Fruit fly (Drosophila melanogaster): Measurements from ENCODE around the gene Ama.

Gene Ama

dm6 chr3R:6760755-6761647 is 1.4 kb upstream of the Ama start:
- TF ChIP-seq OdsH (GFP tag; optimal IDR thresholded peaks at IDR 0.05) (peak; percentile 53), woc (GFP tag; optimal IDR thresholded peaks at IDR 0.05) (peak; percentile 62), Rel (GFP tag; optimal IDR thresholded peaks at IDR 0.05) (no peak), Rel (tag; optimal IDR thresholded peaks at IDR 0.05) (no peak), Sp1 (GFP tag; optimal IDR thresholded peaks at IDR 0.05) (peak; percentile 40), CrebA (GFP tag; optimal IDR thresholded peaks at IDR 0.05; ENCODE audit: borderline replicate concordance) (no peak), foxo (GFP tag; optimal IDR thresholded peaks at IDR 0.05) (peak in 1 of 2 experiments; percentile 42), usp (GFP tag; optimal IDR thresholded peaks at IDR 0.05) (no peak), rgr (GFP tag; optimal IDR thresholded peaks at IDR 0.05) (peak; percentile 38), psq (GFP tag; optimal IDR thresholded peaks at IDR 0.05) (peak; percentile 62), h (GFP tag; optimal IDR thresholded peaks at IDR 0.05) (peak; percentile 65), br (GFP tag; optimal IDR thresholded peaks at IDR 0.05) (peak; percentile 30), ey (GFP tag; optimal IDR thresholded peaks at IDR 0.05) (peak; percentile 53), tai (GFP tag; optimal IDR thresholded peaks at IDR 0.05) (peak; percentile 8), fru (GFP tag; optimal IDR thresholded peaks at IDR 0.05) (peak; percentile 57), HLH106 (tag; optimal IDR thresholded peaks at IDR 0.05) (peak; percentile 53), Abd-B (GFP tag; optimal IDR thresholded peaks at IDR 0.05) (no peak)

- TF ChIP-seq lola (GFP tag; optimal IDR thresholded peaks at IDR 0.05) (no peak), h (GFP tag; optimal IDR thresholded peaks at IDR 0.05) (peak; percentile 62), Hr83 (GFP tag; optimal IDR thresholded peaks at IDR 0.05; ENCODE audit: poor library complexity, severe bottlenecking) (no peak), sage (GFP tag; optimal IDR thresholded peaks at IDR 0.05) (no peak), CG9705 (GFP tag; optimal IDR thresholded peaks at IDR 0.05) (peak; percentile 60), jim (GFP tag; optimal IDR thresholded peaks at IDR 0.05) (no peak), tai (GFP tag; optimal IDR thresholded peaks at IDR 0.05) (no peak), ey (GFP tag; optimal IDR thresholded peaks at IDR 0.05) (peak; percentile 60), Abd-B (GFP tag; optimal IDR thresholded peaks at IDR 0.05) (no peak), Dfd (GFP tag; optimal IDR thresholded peaks at IDR 0.05) (no peak), Hnf4 (GFP tag; optimal IDR thresholded peaks at IDR 0.05) (no peak), usp (GFP tag; optimal IDR thresholded peaks at IDR 0.05) (no peak), foxo (GFP tag; optimal IDR thresholded peaks at IDR 0.05) (peak in 1 of 2 experiments; percentile 81), Rel (GFP tag; optimal IDR thresholded peaks at IDR 0.05) (no peak), Rel (tag; optimal IDR thresholded peaks at IDR 0.05) (peak; percentile 95), OdsH (GFP tag; optimal IDR thresholded peaks at IDR 0.05) (peak; percentile 82), Sp1 (GFP tag; optimal IDR thresholded peaks at IDR 0.05) (peak; percentile 87), fru (GFP tag; optimal IDR thresholded peaks at IDR 0.05) (peak; percentile 67), GATAd (GFP tag; optimal IDR thresholded peaks at IDR 0.05) (peak; percentile 1), Jra (GFP tag; optimal IDR thresholded peaks at IDR 0.05) (no peak), Myc (optimal IDR thresholded peaks at IDR 0.05) (no peak), woc (GFP tag; optimal IDR thresholded peaks at IDR 0.05) (peak; percentile 5), Dif (GFP tag; optimal IDR thresholded peaks at IDR 0.05; ENCODE audit: partially characterized antibody) (no peak), br (GFP tag; optimal IDR thresholded peaks at IDR 0.05) (peak; percentile 65), Hr78 (GFP tag; optimal IDR thresholded peaks at IDR 0.05) (no peak), psq (GFP tag; optimal IDR thresholded peaks at IDR 0.05) (peak; percentile 85), dl (GFP tag; optimal IDR thresholded peaks at IDR 0.05; ENCODE audit: insufficient read depth in 1 of 2, partially characterized antibody in 2 of 2) (no peak), dsf (GFP tag; optimal IDR thresholded peaks at IDR 0.05; ENCODE audit: borderline replicate concordance) (peak; percentile 22), HLH106 (tag; optimal IDR thresholded peaks at IDR 0.05) (peak; percentile 88), dmrt93B (GFP tag; optimal IDR thresholded peaks at IDR 0.05) (peak; percentile 64), brk (GFP tag; optimal IDR thresholded peaks at IDR 0.05) (peak; percentile 33), sv (GFP tag; optimal IDR thresholded peaks at IDR 0.05) (peak; percentile 88), rgr (GFP tag; optimal IDR thresholded peaks at IDR 0.05) (peak; percentile 78)
Observed at dm6 chr3R:6762794-6763407, 508 bp downstream of the Ama start.

All from whole organism, wandering third instar larva.